Fruit fly (Drosophila melanogaster): ENCODE data around the gene CG2680.
A peak's percentile ranks its signal among the peaks of the same experiment; 100 is the strongest.

The CG2680 gene

dm6 chrX:2704134-2704773 is 3.0 kb downstream of the CG2680 start, which contains the start of gene eIF2Bbeta:
Gene eIF2Bbeta (plus strand): TSS chrX:2704571.
- TF ChIP-seq exex (tag; optimal IDR thresholded peaks at IDR 0.05) (no peak), CG14860 (GFP tag; IDR thresholded peaks at IDR 0.05; ENCODE audit: partially characterized antibody) (no peak), gfzf (GFP tag; optimal IDR thresholded peaks at IDR 0.05) (peak; percentile 31), CG32772 (GFP tag; IDR thresholded peaks at IDR 0.05) (no peak), CG15514 (GFP tag; optimal IDR thresholded peaks at IDR 0.05) (peak; percentile 27), esg (GFP tag; conservative IDR thresholded peaks at IDR 0.05) (0 out of 2 replicates have a peak, but pooled peaks have one; percentile 14), C15 (GFP tag; IDR thresholded peaks at IDR 0.05) (no peak), Doc2 (GFP tag; IDR thresholded peaks at IDR 0.05) (no peak), CG33213 (GFP tag; optimal IDR thresholded peaks at IDR 0.05) (no peak), MBD-R2 (GFP tag; IDR thresholded peaks at IDR 0.05) (peak; percentile 44; the same call in 1 of the 2 replicates), ase (GFP tag; IDR thresholded peaks at IDR 0.05) (no peak), Scr (GFP tag; IDR thresholded peaks at IDR 0.05; ENCODE audit: partially characterized antibody) (0 out of 2 replicates have a peak, but pooled peaks have one; percentile 21), CG7745 (tag; optimal IDR thresholded peaks at IDR 0.05) (no peak), MESR4 (GFP tag; optimal IDR thresholded peaks at IDR 0.05) (peak; percentile 56), CG3407 (GFP tag; optimal IDR thresholded peaks at IDR 0.05) (no peak), Dref (GFP tag; IDR thresholded peaks at IDR 0.05) (peak; percentile 62), Rfx (GFP tag; IDR thresholded peaks at IDR 0.05) (0 out of 2 replicates have a peak, but pooled peaks have one; percentile 16), slbo (GFP tag; IDR thresholded peaks at IDR 0.05) (0 out of 2 replicates have a peak, but pooled peaks have one; percentile 3), row (GFP tag; IDR thresholded peaks at IDR 0.05) (peak; percentile 46; the same call in 1 of the 3 replicates), Sry-δ (GFP tag; optimal IDR thresholded peaks at IDR 0.05) (peak; percentile 39), gcm2 (GFP tag; optimal IDR thresholded peaks at IDR 0.05) (no peak), H15 (GFP tag; IDR thresholded peaks at IDR 0.05) (no peak), Doc3 (GFP tag; IDR thresholded peaks at IDR 0.05; ENCODE audit: partially characterized antibody) (0 out of 3 replicates have a peak, but pooled peaks have one; percentile 20), CG34376 (GFP tag; optimal IDR thresholded peaks at IDR 0.05) (no peak), pzg (GFP tag; optimal IDR thresholded peaks at IDR 0.05) (peak; percentile 4), dmrt11E (tag; optimal IDR thresholded peaks at IDR 0.05) (no peak), Oli (tag; optimal IDR thresholded peaks at IDR 0.05) (no peak), sna (GFP tag; IDR thresholded peaks at IDR 0.05; ENCODE audit: partially characterized antibody) (peak; percentile 17; the same call in 1 of the 2 replicates), sug (tag; optimal IDR thresholded peaks at IDR 0.05) (no peak), CG5953 (GFP tag; IDR thresholded peaks at IDR 0.05) (no peak), CG11398 (GFP tag; optimal IDR thresholded peaks at IDR 0.05) (no peak), Myb (GFP tag; optimal IDR thresholded peaks at IDR 0.05) (peak; percentile 3), Sry-β (GFP tag; optimal IDR thresholded peaks at IDR 0.05) (peak; percentile 87), Dll (GFP tag; IDR thresholded peaks at IDR 0.05; ENCODE audit: partially characterized antibody) (0 out of 4 replicates have a peak, but pooled peaks have one; percentile 30), CG1603 (tag; optimal IDR thresholded peaks at IDR 0.05) (peak; percentile 5), chif (GFP tag; optimal IDR thresholded peaks at IDR 0.05) (no peak), HLH4C (GFP tag; IDR thresholded peaks at IDR 0.05; ENCODE audit: partially characterized antibody) (0 out of 3 replicates have a peak, but pooled peaks have one; percentile 16), amos (GFP tag; IDR thresholded peaks at IDR 0.05; ENCODE audit: partially characterized antibody) (peak; percentile 45), CG17361 (GFP tag; IDR thresholded peaks at IDR 0.05) (no peak), Dip3 (GFP tag; optimal IDR thresholded peaks at IDR 0.05) (no peak), CG7963 (GFP tag; IDR thresholded peaks at IDR 0.05; ENCODE audit: partially characterized antibody) (no peak), wdn (GFP tag; IDR thresholded peaks at IDR 0.05) (no peak), prd (optimal IDR thresholded peaks at IDR 0.05) (no peak), prd (GFP tag; IDR thresholded peaks at IDR 0.05) (0 out of 3 replicates have a peak, but pooled peaks have one; percentile 30), Ets65A (GFP tag) (peak; percentile 64), insv (GFP tag; optimal IDR thresholded peaks at IDR 0.05) (no peak), pan (optimal IDR thresholded peaks at IDR 0.05) (no peak), pan (GFP tag; optimal IDR thresholded peaks at IDR 0.05 in 1 of 2, IDR thresholded peaks at IDR 0.05 in 1 of 2) (peak in 1 of 2 experiments; percentile 9), BEAF-32 (GFP tag; optimal IDR thresholded peaks at IDR 0.05) (peak; percentile 60)

All from whole organism, embryonic.